Fruit fly (Drosophila melanogaster) whole organism, embryonic: ENCODE measurements around the gene CG16779.

Source experiments
- Antp ChIP-seq: fragments of 200-800 bp; sonication (Bioruptor generic); optimal IDR thresholded peaks from 3 replicates; lab custom pipeline; 2016; ENCODE audit warnings: missing biosample characterization, missing genetic modification characterization
- CG1024 ChIP-seq: fragments of 200-800 bp; sonication (Bioruptor generic); IDR thresholded peaks from 2 replicates; pipeline ENCODE4 v1.3.6; 2022; ENCODE audit warnings: missing biosample characterization, missing genetic modification characterization
- CG10321 ChIP-seq: fragments of 200-800 bp; sonication (Bioruptor generic); IDR thresholded peaks from 2 replicates; pipeline ENCODE4 v1.3.6; 2022; ENCODE audit warnings: missing biosample characterization, missing genetic modification characterization
- CG10431 ChIP-seq: fragments of 200-800 bp; sonication (Bioruptor generic); optimal IDR thresholded peaks from 3 replicates; lab custom pipeline; 2018; ENCODE audit warnings: missing biosample characterization, mild to moderate bottlenecking, missing genetic modification characterization
- CG11504 ChIP-seq: fragments of 200-800 bp; sonication (Bioruptor generic); optimal IDR thresholded peaks from 3 replicates; lab custom pipeline; 2019; ENCODE audit warnings: missing biosample characterization, mild to moderate bottlenecking, missing genetic modification characterization, moderate library complexity
- CG12219 ChIP-seq: fragments of 200-800 bp; sonication (Bioruptor generic); optimal IDR thresholded peaks from 3 replicates; lab custom pipeline; 2018; ENCODE audit warnings: missing biosample characterization, mild to moderate bottlenecking, missing genetic modification characterization
- CG12299 ChIP-seq: fragments of 200-800 bp; sonication (Bioruptor generic); optimal IDR thresholded peaks from 2 replicates; lab custom pipeline; 2018; ENCODE audit warnings: missing biosample characterization, mild to moderate bottlenecking, missing genetic modification characterization
- CG12391 ChIP-seq: fragments of 200-800 bp; sonication (Bioruptor generic); optimal IDR thresholded peaks from 3 replicates; lab custom pipeline; 2018; ENCODE audit warnings: missing biosample characterization, mild to moderate bottlenecking, missing genetic modification characterization, moderate library complexity
- CG14014 ChIP-seq: fragments of 200-800 bp; sonication (Bioruptor generic); IDR thresholded peaks from 2 replicates; pipeline ENCODE4 v1.3.6; 2022; ENCODE audit warnings: missing biosample characterization, missing genetic modification characterization
- CG14860 ChIP-seq: fragments of 200-800 bp; sonication (Bioruptor generic); IDR thresholded peaks from 3 replicates; pipeline ENCODE4 v1.3.6; 2022; ENCODE audit warnings: missing biosample characterization, missing genetic modification characterization; ENCODE audit not compliant: partially characterized antibody
- CG1603 ChIP-seq: fragments of 200-800 bp; sonication (Bioruptor generic); optimal IDR thresholded peaks from 2 replicates; lab custom pipeline; 2019; ENCODE audit warnings: missing biosample characterization, mild to moderate bottlenecking, missing genetic modification characterization, moderate library complexity
- CG17612 ChIP-seq: fragments of 200-800 bp; sonication (Bioruptor generic); IDR thresholded peaks from 2 replicates; pipeline ENCODE4 v1.3.6; 2022; ENCODE audit warnings: missing biosample characterization, missing genetic modification characterization
- CG2120 ChIP-seq: fragments of 200-800 bp; sonication (Bioruptor generic); optimal IDR thresholded peaks from 3 replicates; lab custom pipeline; 2016; ENCODE audit warnings: missing biosample characterization, missing genetic modification characterization
- CG2712 ChIP-seq: fragments of 200-800 bp; optimal IDR thresholded peaks from 3 replicates; lab custom pipeline; 2019; ENCODE audit warnings: missing biosample characterization, mild to moderate bottlenecking, missing genetic modification characterization, moderate library complexity
- CG31224 ChIP-seq: fragments of 200-800 bp; sonication (Bioruptor generic); IDR thresholded peaks from 2 replicates; pipeline ENCODE4 v1.3.6; 2022; ENCODE audit warnings: missing biosample characterization, missing genetic modification characterization
- CG33213 ChIP-seq: fragments of 200-800 bp; sonication (Bioruptor generic); optimal IDR thresholded peaks from 3 replicates; lab custom pipeline; 2016; ENCODE audit warnings: missing biosample characterization, missing genetic modification characterization
- CG3847 ChIP-seq: fragments of 200-800 bp; sonication (Bioruptor generic); IDR thresholded peaks from 2 replicates; pipeline ENCODE4 v1.3.6; 2022; ENCODE audit warnings: missing biosample characterization, missing genetic modification characterization
- CG4617 ChIP-seq: fragments of 200-800 bp; sonication (Bioruptor generic); optimal IDR thresholded peaks from 3 replicates; lab custom pipeline; 2016; ENCODE audit warnings: missing biosample characterization, missing genetic modification characterization, borderline replicate concordance
- CG4820 ChIP-seq: fragments of 200-800 bp; sonication (Bioruptor generic); optimal IDR thresholded peaks from 3 replicates; lab custom pipeline; 2016; ENCODE audit warnings: missing biosample characterization, missing genetic modification characterization
- CG4854 ChIP-seq: fragments of 200-800 bp; sonication (Bioruptor generic); optimal IDR thresholded peaks from 2 replicates; lab custom pipeline; 2016; ENCODE audit warnings: missing biosample characterization, missing genetic modification characterization, inconsistent platforms
- CG9727 ChIP-seq: fragments of 200-800 bp; sonication (Bioruptor generic); optimal IDR thresholded peaks from 3 replicates; lab custom pipeline; 2017; ENCODE audit warnings: missing biosample characterization, mild to moderate bottlenecking, missing genetic modification characterization
- CG9876 ChIP-seq: fragments of 200-800 bp; sonication (Bioruptor generic); optimal IDR thresholded peaks from 2 replicates; lab custom pipeline; 2016; ENCODE audit warnings: missing biosample characterization, missing genetic modification characterization
- CTCF ChIP-seq: fragments of 200-800 bp; sonication (Bioruptor generic); optimal IDR thresholded peaks from 2 replicates; lab custom pipeline; 2017; ENCODE audit warnings: missing biosample characterization, mild to moderate bottlenecking, missing genetic modification characterization, moderate library complexity
- ERR ChIP-seq: fragments of 200-800 bp; sonication (Bioruptor generic); optimal IDR thresholded peaks from 2 replicates; lab custom pipeline; 2016; ENCODE audit warnings: missing biosample characterization, missing genetic modification characterization
- Eip74EF ChIP-seq, 2 experiments: fragments of 200-800 bp in 1 of 2; fragments of >200 bp in 1 of 2; sonication (Bioruptor generic) in 1 of 2; optimal IDR thresholded peaks; 2 replicates each; lab custom pipeline; 2017 to 2019; ENCODE audit warnings: missing biosample characterization in 2 of 2, missing genetic modification characterization in 2 of 2, mild to moderate bottlenecking in 1 of 2, moderate library complexity in 1 of 2
- GATAe ChIP-seq: fragments of 200-800 bp; sonication (Bioruptor generic); conservative IDR thresholded peaks from 2 replicates; pipeline ENCODE4 v1.3.6; 2022; ENCODE audit warnings: missing biosample characterization, missing genetic modification characterization
- HLHmδ ChIP-seq: fragments of 200-800 bp; sonication (Bioruptor generic); optimal IDR thresholded peaks from 2 replicates; lab custom pipeline; 2018; ENCODE audit warnings: missing biosample characterization, mild to moderate bottlenecking, missing genetic modification characterization, moderate library complexity
- Hey ChIP-seq: fragments of 200-800 bp; sonication (Bioruptor generic); optimal IDR thresholded peaks from 3 replicates; lab custom pipeline; 2018; ENCODE audit warnings: missing biosample characterization, mild to moderate bottlenecking, missing genetic modification characterization
- Kr ChIP-seq: fragments of 200-800 bp; sonication (Bioruptor generic); optimal IDR thresholded peaks from 2 replicates; lab custom pipeline; 2017; ENCODE audit warnings: missing biosample characterization, mild to moderate bottlenecking, missing genetic modification characterization
- Myb ChIP-seq: fragments of 200-800 bp; sonication (Bioruptor generic); optimal IDR thresholded peaks from 2 replicates; lab custom pipeline; 2016; ENCODE audit warnings: missing biosample characterization, missing genetic modification characterization
- Six4 ChIP-seq: fragments of 200-800 bp; sonication (Bioruptor generic); optimal IDR thresholded peaks from 2 replicates; lab custom pipeline; 2016; ENCODE audit warnings: missing biosample characterization, missing genetic modification characterization
- Sox102F ChIP-seq: fragments of 200-800 bp; sonication (Bioruptor generic); optimal IDR thresholded peaks from 2 replicates; lab custom pipeline; 2018; ENCODE audit warnings: missing biosample characterization, mild to moderate bottlenecking, missing genetic modification characterization, moderate library complexity
- br ChIP-seq: fragments of >200 bp; optimal IDR thresholded peaks from 2 replicates; lab custom pipeline; 2017
- bsh ChIP-seq, 2 experiments: fragments of 200-800 bp; sonication (Bioruptor generic); optimal IDR thresholded peaks; 2 replicates each; lab custom pipeline; 2017 to 2018; ENCODE audit warnings: mild to moderate bottlenecking in 2 of 2, missing biosample characterization in 2 of 2, missing genetic modification characterization in 2 of 2, moderate library complexity in 1 of 2
- crp ChIP-seq, 2 experiments: fragments of 200-800 bp; sonication (Bioruptor generic); optimal IDR thresholded peaks; 2 replicates in 1 of 2; 3 replicates in 1 of 2; lab custom pipeline; 2017; ENCODE audit warnings: missing biosample characterization in 2 of 2, missing genetic modification characterization in 2 of 2, mild to moderate bottlenecking in 1 of 2, moderate library complexity in 1 of 2
- emc ChIP-seq: fragments of 200-800 bp; sonication (Bioruptor generic); optimal IDR thresholded peaks from 2 replicates; lab custom pipeline; 2016; ENCODE audit warnings: missing biosample characterization, missing genetic modification characterization
- ems ChIP-seq: fragments of 200-800 bp; sonication (Bioruptor generic); optimal IDR thresholded peaks from 3 replicates; lab custom pipeline; 2016; ENCODE audit warnings: missing biosample characterization, missing genetic modification characterization
- fd102C ChIP-seq: fragments of 200-800 bp; sonication (Bioruptor generic); optimal IDR thresholded peaks from 2 replicates; lab custom pipeline; 2018; ENCODE audit warnings: missing biosample characterization, mild to moderate bottlenecking, missing genetic modification characterization, moderate library complexity
- luna ChIP-seq: fragments of 200-800 bp; sonication (Bioruptor generic); optimal IDR thresholded peaks from 2 replicates; lab custom pipeline; 2016; ENCODE audit warnings: missing biosample characterization, missing genetic modification characterization
- nom ChIP-seq: fragments of 200-800 bp; sonication (Bioruptor generic); optimal IDR thresholded peaks from 2 replicates; lab custom pipeline; 2017; ENCODE audit warnings: missing biosample characterization, missing genetic modification characterization, mild to moderate bottlenecking, moderate library complexity, missing genetic modification reagents
- peb ChIP-seq: fragments of 200-800 bp; sonication (Bioruptor generic); IDR thresholded peaks from 2 replicates; pipeline ENCODE4 v1.3.6; 2022; ENCODE audit warnings: missing biosample characterization, missing genetic modification characterization
- schlank ChIP-seq: fragments of 200-800 bp; sonication (Bioruptor generic); optimal IDR thresholded peaks from 2 replicates; lab custom pipeline; 2018; ENCODE audit warnings: missing biosample characterization, mild to moderate bottlenecking, missing genetic modification characterization
- sob ChIP-seq: fragments of 200-800 bp; sonication (Bioruptor generic); IDR thresholded peaks from 2 replicates; pipeline ENCODE4 v1.3.6; 2022; ENCODE audit warnings: missing biosample characterization, missing genetic modification characterization
- ssp ChIP-seq: fragments of 200-800 bp; sonication (Bioruptor generic); IDR thresholded peaks from 2 replicates; pipeline ENCODE4 v1.3.6; 2022; ENCODE audit warnings: missing biosample characterization, missing genetic modification characterization
- tap ChIP-seq: fragments of 200-800 bp; optimal IDR thresholded peaks from 3 replicates; lab custom pipeline; 2019; ENCODE audit warnings: missing biosample characterization, mild to moderate bottlenecking, missing genetic modification characterization, moderate library complexity
- unpg ChIP-seq: fragments of 200-800 bp; sonication (Bioruptor generic); optimal IDR thresholded peaks from 3 replicates; lab custom pipeline; 2018; ENCODE audit warnings: missing biosample characterization, mild to moderate bottlenecking, missing genetic modification characterization, moderate library complexity
- wek ChIP-seq: fragments of 200-800 bp; sonication (Bioruptor generic); optimal IDR thresholded peaks from 3 replicates; lab custom pipeline; 2018; ENCODE audit warnings: missing biosample characterization, mild to moderate bottlenecking, missing genetic modification characterization, moderate library complexity

Gene CG16779

DNA sequence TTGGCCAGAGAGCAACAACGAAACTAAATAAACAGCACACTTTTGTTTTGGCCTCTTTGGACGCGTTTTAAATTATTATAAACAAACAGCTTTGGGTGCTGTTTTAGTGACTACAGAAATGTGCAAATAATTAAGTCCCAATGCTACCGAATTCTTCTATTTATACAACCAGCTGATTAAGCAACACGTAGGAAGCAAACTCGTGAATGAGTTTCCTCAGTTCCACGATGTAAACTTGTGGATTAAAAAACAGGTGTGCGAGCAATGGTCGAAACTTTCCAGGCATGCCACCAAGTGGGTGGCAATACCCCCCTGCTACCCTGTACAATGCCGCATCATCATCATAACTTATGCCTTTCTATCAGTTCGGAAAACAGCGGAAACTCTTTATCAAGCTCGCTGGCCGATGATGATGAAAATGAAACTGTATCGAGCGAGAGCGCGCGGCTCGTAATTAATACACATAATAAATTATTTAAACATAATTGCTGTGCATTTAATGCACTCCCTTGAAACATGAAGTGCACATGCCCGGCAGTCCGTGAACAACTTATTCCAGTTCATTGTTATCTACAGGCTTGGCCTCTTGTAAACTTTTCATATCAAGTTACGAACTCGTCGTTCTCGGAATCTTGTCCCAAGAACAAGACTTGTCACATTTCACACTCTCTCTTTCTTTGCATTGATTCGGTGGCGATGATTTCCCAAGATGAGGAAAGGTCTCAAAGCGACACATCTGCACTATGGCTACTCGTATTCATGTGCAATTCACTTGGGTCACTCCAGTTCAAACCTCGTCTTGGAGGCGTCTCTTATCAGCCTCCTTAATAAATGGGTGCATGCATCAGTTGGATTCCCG, 6.9 kb upstream of the CG16779 start (continued):
- TF ChIP-seq CG2712 (tag; lab: Kevin White, UChicago): no peak
- no peak for TF ChIP-seq bsh (GFP tag; optimal IDR thresholded peaks at IDR 0.05; lab: Kevin White, UChicago)
- no peak for TF ChIP-seq schlank (tag; lab: Kevin White, UChicago)
- TF ChIP-seq CG4820 (GFP tag; lab: Kevin White, UChicago): no peak
- no peak for TF ChIP-seq CG31224 (GFP tag; lab: Robert Waterston, UW)

dm6 chr3R:9499238-9499637, 5.8 kb upstream of the CG16779 start:
- TF ChIP-seq CG12299 (tag; lab: Kevin White, UChicago) (no peak), tap (no peak), CG10321 (GFP tag; lab: Robert Waterston, UW) (no peak), CG1024 (GFP tag; lab: Robert Waterston, UW) (no peak), ERR (GFP tag; lab: Kevin White, UChicago) (no peak), crp (GFP tag; optimal IDR thresholded peaks at IDR 0.05; lab: Kevin White, UChicago) (no peak), Myb (GFP tag; lab: Kevin White, UChicago) (no peak), Six4 (GFP tag; lab: Kevin White, UChicago) (no peak), CG14860 (no peak), CG1603 (tag; lab: Kevin White, UChicago) (no peak), CG2120 (GFP tag; lab: Kevin White, UChicago) (no peak), HLHmδ (no peak), br (no peak), CG2712 (tag; lab: Kevin White, UChicago) (no peak), emc (GFP tag; lab: Kevin White, UChicago) (no peak), Kr (GFP tag; lab: Kevin White, UChicago) (no peak), Antp (no peak), CG4854 (no peak), ssp (GFP tag; lab: Robert Waterston, UW) (no peak), CTCF (GFP tag; lab: Kevin White, UChicago) (no peak)
- TF ChIP-seq, all 482 proteins: peak for 0

- TF ChIP-seq sob (GFP tag; lab: Robert Waterston, UW): peak; percentile 85
- peak; percentile 51 for TF ChIP-seq Sox102F (GFP tag; lab: Kevin White, UChicago)
- peak; percentile 67 for TF ChIP-seq CG12391 (tag; lab: Kevin White, UChicago)
- no peak for TF ChIP-seq GATAe (GFP tag; lab: Robert Waterston, UW)
- TF ChIP-seq Hey: peak; percentile 13
- TF ChIP-seq CG12219 (GFP tag; lab: Kevin White, UChicago): no peak
- peak; percentile 34; the same call in 1 of the 2 replicates for TF ChIP-seq CG17612 (GFP tag; lab: Robert Waterston, UW)
- peak; percentile 90 for TF ChIP-seq CG3847 (GFP tag; lab: Robert Waterston, UW)
- TF ChIP-seq CG9876 (GFP tag; lab: Kevin White, UChicago): peak; percentile 73
- peak; percentile 89 for TF ChIP-seq luna (GFP tag; lab: Kevin White, UChicago)
- no peak for TF ChIP-seq CG4617 (GFP tag; lab: Kevin White, UChicago)
- peak; percentile 61; the same call in 1 of the 3 replicates for TF ChIP-seq CG14860
- TF ChIP-seq CG9727 (GFP tag; lab: Kevin White, UChicago): peak; percentile 32
- TF ChIP-seq fd102C: no peak
- no peak for TF ChIP-seq CG4820 (GFP tag; lab: Kevin White, UChicago)
- no peak for TF ChIP-seq CG10321 (GFP tag; lab: Robert Waterston, UW)
- TF ChIP-seq CG10431: no peak
- peak; percentile 62 for TF ChIP-seq CG11504 (tag; lab: Kevin White, UChicago)
- peak; percentile 71 for TF ChIP-seq ems (GFP tag; lab: Kevin White, UChicago)
- TF ChIP-seq peb (GFP tag; lab: Robert Waterston, UW): no peak
- TF ChIP-seq nom (GFP tag; lab: Kevin White, UChicago): peak; percentile 20
- TF ChIP-seq CG14014: peak; percentile 61; the same call in 1 of the 2 replicates
- TF ChIP-seq wek (GFP tag; lab: Kevin White, UChicago): peak; percentile 19
- TF ChIP-seq unpg (GFP tag; lab: Kevin White, UChicago): peak; percentile 62
- peak; percentile 90 for TF ChIP-seq CG33213 (GFP tag; lab: Kevin White, UChicago)
- TF ChIP-seq Eip74EF (GFP tag; optimal IDR thresholded peaks at IDR 0.05; lab: Kevin White, UChicago): peak; percentile 3 to 16
Observed at dm6 chr3R:9496748-9497147, 3.3 kb upstream of the CG16779 start.
